Worm (Caenorhabditis elegans): ENCODE results near the gene mrpl-51.

DNA sequence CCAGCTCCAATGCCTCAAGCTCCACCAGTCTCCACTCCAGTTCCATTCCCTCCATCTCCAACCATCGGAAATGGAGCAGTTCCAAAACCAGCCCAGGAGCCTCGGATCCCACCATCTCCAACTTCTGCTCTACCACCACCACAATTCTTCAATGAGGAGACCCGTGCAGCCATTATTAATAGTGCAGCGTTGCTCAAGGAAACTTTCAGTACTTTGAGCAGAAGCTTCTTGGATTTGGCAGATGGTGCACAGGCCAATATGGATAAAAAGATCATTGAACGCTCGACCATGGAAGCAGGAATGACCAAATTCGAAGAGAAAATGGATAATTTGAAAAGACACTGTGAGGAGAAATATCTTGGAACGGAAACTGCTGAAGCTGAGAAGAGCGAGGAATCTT, 4.3 kb downstream of the mrpl-51 start:
- TF ChIP-seq tab-1 (GFP tag; IDR thresholded peaks at IDR 0.05) (no peak), ztf-29 (GFP tag; IDR thresholded peaks at IDR 0.05) (no peak), flt-1 (GFP tag; IDR thresholded peaks at IDR 0.05) (no peak), T22C8.4 (GFP tag; IDR thresholded peaks at IDR 0.05) (no peak), ztf-23 (GFP tag; IDR thresholded peaks at IDR 0.05) (no peak), med-1 (GFP tag; optimal IDR thresholded peaks at IDR 0.05; ENCODE audit: insufficient read depth) (no peak), cog-1 (tag; optimal IDR thresholded peaks at IDR 0.05) (no peak), klf-2 (GFP tag; conservative IDR thresholded peaks at IDR 0.05) (no peak)

Data from whole organism, midembryonic.